Fruit fly (Drosophila melanogaster) whole organism, prepupa: ENCODE data around the gene fz2.

Source experiments
- CG11762 ChIP-seq: fragments of 200-800 bp; sonication (Bioruptor generic); optimal IDR thresholded peaks from 3 replicates; lab custom pipeline; 2016; ENCODE audit warnings: missing biosample characterization, missing genetic modification characterization; ENCODE audit not compliant: insufficient read depth
- CG15336 ChIP-seq: fragments of 200-800 bp; sonication (Bioruptor generic); IDR thresholded peaks from 2 replicates; pipeline ENCODE4 v1.3.6; 2022; ENCODE audit warnings: missing biosample characterization, missing genetic modification characterization
- CG16779 ChIP-seq: fragments of 200-800 bp; sonication (Bioruptor generic); optimal IDR thresholded peaks from 3 replicates; lab custom pipeline; 2017; ENCODE audit warnings: missing biosample characterization, mild to moderate bottlenecking, missing genetic modification characterization
- CG6808 ChIP-seq: fragments of 200-800 bp; sonication (Bioruptor generic); optimal IDR thresholded peaks from 3 replicates; lab custom pipeline; 2017; ENCODE audit warnings: missing biosample characterization, missing genetic modification characterization, mild to moderate bottlenecking, moderate library complexity, missing genetic modification reagents
- CG6854 ChIP-seq: fragments of 200-800 bp; sonication (Bioruptor generic); optimal IDR thresholded peaks from 2 replicates; lab custom pipeline; 2017; ENCODE audit warnings: missing biosample characterization, mild to moderate bottlenecking, missing genetic modification characterization
- CG9139 ChIP-seq: fragments of 200-800 bp; sonication (Bioruptor generic); optimal IDR thresholded peaks from 3 replicates; lab custom pipeline; 2017; ENCODE audit warnings: missing biosample characterization, mild to moderate bottlenecking, missing genetic modification characterization
- Eip93F ChIP-seq: fragments of 200-800 bp; sonication (Bioruptor generic); optimal IDR thresholded peaks from 2 replicates; lab custom pipeline; 2016; ENCODE audit warnings: missing biosample characterization, mild to moderate bottlenecking, missing genetic modification characterization
- Gug ChIP-seq: fragments of 200-800 bp; sonication (Bioruptor generic); IDR thresholded peaks from 2 replicates; pipeline ENCODE4 v1.3.6; 2022; ENCODE audit warnings: missing biosample characterization, missing genetic modification characterization
- Hr39 ChIP-seq: fragments of 200-800 bp; sonication (Bioruptor generic); optimal IDR thresholded peaks from 2 replicates; lab custom pipeline; 2016; ENCODE audit warnings: missing biosample characterization, missing genetic modification characterization
- Lpt ChIP-seq: fragments of 200-800 bp; sonication (Bioruptor generic); optimal IDR thresholded peaks from 3 replicates; lab custom pipeline; 2016; ENCODE audit warnings: missing biosample characterization, missing genetic modification characterization
- achi ChIP-seq: fragments of 200-800 bp; sonication (Bioruptor generic); optimal IDR thresholded peaks from 3 replicates; lab custom pipeline; 2016; ENCODE audit warnings: missing biosample characterization, missing genetic modification characterization
- lz ChIP-seq: fragments of 200-800 bp; sonication (Bioruptor generic); optimal IDR thresholded peaks from 3 replicates; lab custom pipeline; 2016; ENCODE audit warnings: missing biosample characterization, missing genetic modification characterization

dm6 chr3L:19167668-19168354, 67.4 kb downstream of the fz2 start:
- TF ChIP-seq achi (peak; percentile 74), CG6854 (peak; percentile 37), CG6808 (GFP tag; lab: Kevin White, UChicago) (peak; percentile 69), lz (GFP tag; lab: Kevin White, UChicago) (peak; percentile 46), Gug (GFP tag; lab: Robert Waterston, UW) (0 out of 2 replicates have a peak, but pooled peaks have one; percentile 28), CG9139 (GFP tag; lab: Kevin White, UChicago) (peak; percentile 33), Hr39 (peak; percentile 44), CG11762 (GFP tag; lab: Kevin White, UChicago) (peak; percentile 53), Lpt (GFP tag; lab: Kevin White, UChicago) (peak; percentile 47), Eip93F (peak; percentile 14), CG15336 (GFP tag; lab: Robert Waterston, UW) (peak; percentile 75), CG16779 (tag; lab: Kevin White, UChicago) (peak; percentile 27)
